Worm (Caenorhabditis elegans) whole organism, L2 larva: ENCODE results near the gene F46G11.6.

ENCODE experiments used
- C34F6.9 ChIP-seq: fragments of 150-350 bp; optimal IDR thresholded peaks from 2 replicates; lab custom pipeline; 2014; ENCODE audit warnings: missing biosample characterization, missing genetic modification characterization
- F13H6.1 ChIP-seq: sonication (generic microtip); optimal IDR thresholded peaks from 2 replicates; lab custom pipeline; 2016; ENCODE audit warnings: missing genetic modification characterization, missing compliant biosample characterization
- R02D3.7 ChIP-seq: fragments of 150-350 bp; optimal IDR thresholded peaks from 2 replicates; lab custom pipeline; 2014; ENCODE audit warnings: missing biosample characterization, missing genetic modification characterization
- Y55F3AM.14 ChIP-seq: fragments of 200-800 bp; sonication (Bioruptor generic); optimal IDR thresholded peaks from 2 replicates; lab custom pipeline; 2018; ENCODE audit warnings: mild to moderate bottlenecking, missing genetic modification characterization, missing compliant biosample characterization
- ZK546.5 ChIP-seq: sonication (generic microtip); optimal IDR thresholded peaks from 2 replicates; lab custom pipeline; 2017; ENCODE audit warnings: missing biosample characterization, missing genetic modification characterization
- alr-1 ChIP-seq: fragments of 150-350 bp; optimal IDR thresholded peaks from 2 replicates; lab custom pipeline; 2014; ENCODE audit warnings: missing biosample characterization, missing genetic modification characterization
- aly-2 ChIP-seq: fragments of 150-350 bp; optimal IDR thresholded peaks from 2 replicates; lab custom pipeline; 2014; ENCODE audit warnings: missing biosample characterization, missing genetic modification characterization
- ama-1 ChIP-seq: fragments of 150-350 bp; optimal IDR thresholded peaks from 2 replicates; lab custom pipeline; 2018; ENCODE audit warnings: inconsistent platforms
- blmp-1 ChIP-seq: sonication (generic microtip); optimal IDR thresholded peaks from 2 replicates; lab custom pipeline; 2017; ENCODE audit warnings: missing genetic modification characterization, mild to moderate bottlenecking, missing compliant biosample characterization, antibody characterized with exemption, moderate library complexity; ENCODE audit not compliant: insufficient read depth
- ceh-16 ChIP-seq: fragments of 150-350 bp; optimal IDR thresholded peaks from 2 replicates; lab custom pipeline; 2014; ENCODE audit warnings: missing biosample characterization, missing genetic modification characterization
- ceh-82 ChIP-seq: fragments of 150-350 bp; optimal IDR thresholded peaks from 2 replicates; lab custom pipeline; 2014; ENCODE audit warnings: missing biosample characterization, missing genetic modification characterization
- crh-2 ChIP-seq: sonication (generic microtip); optimal IDR thresholded peaks from 2 replicates; lab custom pipeline; 2017; ENCODE audit warnings: missing biosample characterization, missing genetic modification characterization
- dmd-4 ChIP-seq: sonication (generic microtip); optimal IDR thresholded peaks from 2 replicates; lab custom pipeline; 2017; ENCODE audit warnings: missing biosample characterization, missing genetic modification characterization
- egl-27 ChIP-seq: sonication (generic microtip); optimal IDR thresholded peaks from 3 replicates; lab custom pipeline; 2017; ENCODE audit warnings: missing biosample characterization, missing genetic modification reagents, missing genetic modification characterization
- elt-1 ChIP-seq: fragments of 150-350 bp; optimal IDR thresholded peaks from 2 replicates; lab custom pipeline; 2014; ENCODE audit warnings: missing biosample characterization, missing genetic modification characterization
- elt-3 ChIP-seq: sonication (generic microtip); optimal IDR thresholded peaks from 2 replicates; lab custom pipeline; 2017; ENCODE audit warnings: missing biosample characterization, missing genetic modification characterization
- fos-1 ChIP-seq: fragments of 150-350 bp; optimal IDR thresholded peaks from 2 replicates; lab custom pipeline; 2014; ENCODE audit warnings: missing biosample characterization, missing genetic modification characterization
- gmeb-1 ChIP-seq: fragments of 150-350 bp; optimal IDR thresholded peaks from 2 replicates; lab custom pipeline; 2014; ENCODE audit warnings: missing biosample characterization, missing genetic modification characterization
- lin-11 ChIP-seq: fragments of 150-350 bp; sonication (generic microtip); optimal IDR thresholded peaks from 2 replicates; lab custom pipeline; 2014; ENCODE audit warnings: missing biosample characterization, missing genetic modification characterization, inconsistent platforms, mixed read lengths
- lin-13 ChIP-seq: fragments of 150-350 bp; optimal IDR thresholded peaks from 2 replicates; lab custom pipeline; 2014; ENCODE audit warnings: missing biosample characterization, missing genetic modification reagents, missing genetic modification characterization
- lin-39 ChIP-seq: fragments of 150-350 bp; optimal IDR thresholded peaks from 2 replicates; lab custom pipeline; 2014; ENCODE audit warnings: missing biosample characterization, missing genetic modification reagents, missing genetic modification characterization
- lsy-2 ChIP-seq, 2 experiments: fragments of 150-350 bp in 1 of 2; sonication (generic microtip) in 1 of 2; optimal IDR thresholded peaks; 2 replicates each; lab custom pipeline; 2014 to 2017; ENCODE audit warnings: missing biosample characterization in 2 of 2, missing genetic modification characterization in 2 of 2
- mab-5 ChIP-seq: fragments of 150-350 bp; optimal IDR thresholded peaks from 2 replicates; lab custom pipeline; 2014; ENCODE audit warnings: missing biosample characterization, missing genetic modification characterization
- mbf-1 ChIP-seq: sonication (generic microtip); optimal IDR thresholded peaks from 2 replicates; lab custom pipeline; 2017; ENCODE audit warnings: missing biosample characterization, missing genetic modification characterization
- mdl-1 ChIP-seq, 2 experiments: fragments of 150-350 bp in 1 of 2; sonication (generic microtip) in 1 of 2; optimal IDR thresholded peaks; 2 replicates each; lab custom pipeline; 2017; ENCODE audit warnings: missing biosample characterization in 2 of 2, missing genetic modification characterization in 2 of 2
- nhr-10 ChIP-seq: sonication (generic microtip); optimal IDR thresholded peaks from 2 replicates; lab custom pipeline; 2017; ENCODE audit warnings: missing biosample characterization, missing genetic modification characterization
- nhr-11 ChIP-seq: fragments of 150-350 bp; optimal IDR thresholded peaks from 2 replicates; lab custom pipeline; 2014; ENCODE audit warnings: missing biosample characterization, missing genetic modification characterization
- nhr-12 ChIP-seq: fragments of 150-350 bp; optimal IDR thresholded peaks from 2 replicates; lab custom pipeline; 2014; ENCODE audit warnings: missing biosample characterization, missing genetic modification characterization
- nhr-129 ChIP-seq: fragments of 150-350 bp; optimal IDR thresholded peaks from 2 replicates; lab custom pipeline; 2014; ENCODE audit warnings: missing biosample characterization, missing genetic modification characterization
- nhr-21 ChIP-seq: fragments of 150-350 bp; optimal IDR thresholded peaks from 2 replicates; lab custom pipeline; 2014; ENCODE audit warnings: missing biosample characterization, missing genetic modification characterization
- nhr-23 ChIP-seq: fragments of 150-350 bp; optimal IDR thresholded peaks from 2 replicates; lab custom pipeline; 2014; ENCODE audit warnings: missing biosample characterization, missing genetic modification reagents, missing genetic modification characterization
- nhr-237 ChIP-seq: fragments of 150-350 bp; optimal IDR thresholded peaks from 2 replicates; lab custom pipeline; 2014; ENCODE audit warnings: missing biosample characterization, missing genetic modification characterization
- nhr-25 ChIP-seq: fragments of 150-350 bp; sonication (generic microtip); optimal IDR thresholded peaks from 3 replicates; lab custom pipeline; 2014; ENCODE audit warnings: missing biosample characterization, missing genetic modification characterization
- nhr-6 ChIP-seq: fragments of 150-350 bp; optimal IDR thresholded peaks from 2 replicates; lab custom pipeline; 2014; ENCODE audit warnings: missing biosample characterization, missing genetic modification characterization
- nhr-77 ChIP-seq: fragments of 150-350 bp; optimal IDR thresholded peaks from 2 replicates; lab custom pipeline; 2014; ENCODE audit warnings: missing biosample characterization, missing genetic modification characterization
- peb-1 ChIP-seq: fragments of 150-350 bp; optimal IDR thresholded peaks from 2 replicates; lab custom pipeline; 2014; ENCODE audit warnings: missing biosample characterization, missing genetic modification characterization
- sem-4 ChIP-seq: fragments of 150-350 bp; optimal IDR thresholded peaks from 2 replicates; lab custom pipeline; 2014; ENCODE audit warnings: missing biosample characterization, missing genetic modification reagents, missing genetic modification characterization
- skn-1 ChIP-seq: sonication (generic microtip); optimal IDR thresholded peaks from 2 replicates; lab custom pipeline; 2017; ENCODE audit warnings: missing biosample characterization, missing genetic modification characterization
- sma-3 ChIP-seq: sonication (generic microtip); optimal IDR thresholded peaks from 2 replicates; lab custom pipeline; 2016; ENCODE audit warnings: missing genetic modification reagents, missing genetic modification characterization, missing compliant biosample characterization
- sma-9 ChIP-seq, 2 experiments: fragments of 150-350 bp in 1 of 2; sonication (generic microtip) in 1 of 2; optimal IDR thresholded peaks; 2 replicates each; lab custom pipeline; 2014 to 2016; ENCODE audit warnings: missing genetic modification characterization in 2 of 2, mild to moderate bottlenecking in 1 of 2, missing biosample characterization in 1 of 2, missing compliant biosample characterization in 1 of 2, missing genetic modification reagents in 1 of 2, moderate library complexity in 1 of 2
- snpc-4 ChIP-seq: fragments of 150-350 bp; optimal IDR thresholded peaks from 2 replicates; lab custom pipeline; 2014; ENCODE audit warnings: missing biosample characterization, missing genetic modification characterization
- unc-39 ChIP-seq: fragments of 150-350 bp; optimal IDR thresholded peaks from 2 replicates; lab custom pipeline; 2014; ENCODE audit warnings: missing biosample characterization, missing genetic modification characterization
- unc-55 ChIP-seq: fragments of 150-350 bp; sonication (generic microtip); optimal IDR thresholded peaks from 3 replicates; lab custom pipeline; 2014; ENCODE audit warnings: missing biosample characterization, missing genetic modification reagents, missing genetic modification characterization
- unc-62 ChIP-seq: fragments of 150-350 bp; optimal IDR thresholded peaks from 2 replicates; lab custom pipeline; 2014; ENCODE audit warnings: missing biosample characterization, missing genetic modification reagents, missing genetic modification characterization
- zag-1 ChIP-seq: fragments of 150-350 bp; optimal IDR thresholded peaks from 2 replicates; lab custom pipeline; 2014; ENCODE audit warnings: missing biosample characterization, missing genetic modification characterization
- ztf-1 ChIP-seq: fragments of 200-800 bp; sonication (Bioruptor generic); conservative IDR thresholded peaks from 2 replicates; pipeline ENCODE4 v1.3.6; 2022; ENCODE audit warnings: missing genetic modification characterization, missing compliant biosample characterization
- ztf-11 ChIP-seq: sonication (generic microtip); optimal IDR thresholded peaks from 2 replicates; lab custom pipeline; 2017; ENCODE audit warnings: missing biosample characterization, missing genetic modification characterization
- ztf-4 ChIP-seq: fragments of 150-350 bp; optimal IDR thresholded peaks from 2 replicates; lab custom pipeline; 2014; ENCODE audit warnings: missing biosample characterization, missing genetic modification characterization

The F46G11.6 gene

ce11 chrX:5810677-5811076 lies 24.4 kb downstream of the F46G11.6 start:
- TF ChIP-seq crh-2, result peak; percentile 38
- peak; percentile 29 for TF ChIP-seq fos-1 (tag; lab: Kevin White, UChicago)
- no peak for TF ChIP-seq nhr-23
- no peak for TF ChIP-seq C34F6.9 (tag; lab: Kevin White, UChicago)
- peak; percentile 86 for TF ChIP-seq nhr-25 (tag; lab: Kevin White, UChicago)
- TF ChIP-seq lin-39, result no peak
- no peak for TF ChIP-seq unc-55
- no peak for TF ChIP-seq nhr-10 (tag; lab: Kevin White, UChicago)
- TF ChIP-seq nhr-77 (tag; lab: Kevin White, UChicago), result no peak
- peak; percentile 8 for TF ChIP-seq nhr-21 (tag; lab: Kevin White, UChicago)
- no peak for TF ChIP-seq nhr-11 (tag; lab: Kevin White, UChicago)
- no peak for TF ChIP-seq ceh-82 (tag; lab: Kevin White, UChicago)
- TF ChIP-seq skn-1 (tag; lab: Kevin White, UChicago), result no peak
- no peak for TF ChIP-seq ztf-1 (GFP tag; lab: Robert Waterston, UW)
- TF ChIP-seq aly-2, result no peak
- no peak for TF ChIP-seq mdl-1 (tag; optimal IDR thresholded peaks at IDR 0.05; lab: Kevin White, UChicago)
- peak in 1 of 2 experiments; percentile 14 for TF ChIP-seq lsy-2 (tag; optimal IDR thresholded peaks at IDR 0.05; lab: Kevin White, UChicago)
- TF ChIP-seq nhr-129 (tag; lab: Kevin White, UChicago), result no peak
- TF ChIP-seq nhr-6, result no peak
- TF ChIP-seq egl-27 (tag; lab: Kevin White, UChicago), result peak; percentile 46
- no peak for TF ChIP-seq Y55F3AM.14
- TF ChIP-seq F13H6.1, result no peak
- no peak for TF ChIP-seq elt-1 (tag; lab: Kevin White, UChicago)
- TF ChIP-seq sma-9 (GFP tag; optimal IDR thresholded peaks at IDR 0.05; lab: Kevin White, UChicago), result peak; percentile 44
- TF ChIP-seq sma-9 (tag; optimal IDR thresholded peaks at IDR 0.05; lab: Kevin White, UChicago), result no peak
- no peak for TF ChIP-seq dmd-4 (tag; lab: Kevin White, UChicago)
- TF ChIP-seq ceh-16 (tag; lab: Kevin White, UChicago), result peak; percentile 48
- peak; percentile 54 for TF ChIP-seq blmp-1
- no peak for TF ChIP-seq gmeb-1 (tag; lab: Kevin White, UChicago)
- TF ChIP-seq zag-1 (tag; lab: Kevin White, UChicago), result no peak
- no peak for TF ChIP-seq ztf-4
- peak; percentile 6 for TF ChIP-seq lin-13
- no peak for TF ChIP-seq nhr-237 (tag; lab: Kevin White, UChicago)
- no peak for TF ChIP-seq unc-62
- TF ChIP-seq ztf-11 (tag; lab: Kevin White, UChicago), result no peak
- peak; percentile 44 for TF ChIP-seq sma-3 (GFP tag; lab: Kevin White, UChicago)
- TF ChIP-seq ama-1 (lab: Kevin White, UChicago), result no peak

ce11 chrX:5811997-5812562 lies 25.8 kb downstream of the F46G11.6 start:
- TF ChIP-seq unc-62 (peak; percentile 20), F13H6.1 (peak; percentile 100), nhr-10 (tag; lab: Kevin White, UChicago) (no peak), peb-1 (tag; lab: Kevin White, UChicago) (peak; percentile 94), sem-4 (tag; lab: Kevin White, UChicago) (peak; percentile 91), blmp-1 (no peak), R02D3.7 (tag; lab: Kevin White, UChicago) (no peak), ceh-16 (tag; lab: Kevin White, UChicago) (no peak), nhr-12 (tag; lab: Kevin White, UChicago) (no peak), skn-1 (tag; lab: Kevin White, UChicago) (no peak), egl-27 (tag; lab: Kevin White, UChicago) (peak; percentile 76), aly-2 (no peak), mbf-1 (tag; lab: Kevin White, UChicago) (no peak), nhr-25 (tag; lab: Kevin White, UChicago) (no peak), sma-3 (GFP tag; lab: Kevin White, UChicago) (peak; percentile 58), dmd-4 (tag; lab: Kevin White, UChicago) (no peak), alr-1 (tag; lab: Kevin White, UChicago) (no peak), ztf-4 (no peak), zag-1 (tag; lab: Kevin White, UChicago) (peak; percentile 63), mab-5 (no peak), lin-11 (peak; percentile 47), nhr-11 (tag; lab: Kevin White, UChicago) (no peak), snpc-4 (tag; lab: Kevin White, UChicago) (no peak), unc-55 (peak; percentile 41), Y55F3AM.14 (peak; percentile 98), ama-1 (lab: Kevin White, UChicago) (no peak), nhr-237 (tag; lab: Kevin White, UChicago) (no peak), nhr-77 (tag; lab: Kevin White, UChicago) (no peak), fos-1 (tag; lab: Kevin White, UChicago) (peak; percentile 49), crh-2 (peak; percentile 68), ceh-82 (tag; lab: Kevin White, UChicago) (no peak), lin-39 (peak; percentile 66), elt-3 (no peak), sma-9 (GFP tag; optimal IDR thresholded peaks at IDR 0.05; lab: Kevin White, UChicago) (peak; percentile 87), sma-9 (tag; optimal IDR thresholded peaks at IDR 0.05; lab: Kevin White, UChicago) (no peak), elt-1 (tag; lab: Kevin White, UChicago) (no peak), unc-39 (tag; lab: Kevin White, UChicago) (no peak), ZK546.5 (tag; lab: Kevin White, UChicago) (no peak), ztf-1 (GFP tag; lab: Robert Waterston, UW) (no peak), lsy-2 (tag; optimal IDR thresholded peaks at IDR 0.05; lab: Kevin White, UChicago) (peak in 1 of 2 experiments; percentile 76), C34F6.9 (tag; lab: Kevin White, UChicago) (peak; percentile 51)
